Worm (Caenorhabditis elegans): ENCODE results near the gene flh-3.

ce11 chrIV:9239151-9239550, 30.7 kb upstream of the flh-3 start:
- no peak for TF ChIP-seq nfya-1 (tag; optimal IDR thresholded peaks at IDR 0.05)
- no peak for TF ChIP-seq rnt-1 (tag; optimal IDR thresholded peaks at IDR 0.05)

Data from whole organism, late embryonic.